Worm (Caenorhabditis elegans) whole organism, L4 larva: Measurements from ENCODE around the gene C24A8.5.
"Not testable (repeated sequence)": the region's sequence is repeated elsewhere in the genome, so short reads cannot be mapped to it uniquely, and the experiment has no call there.

Experiments
- T26A8.4 ChIP-seq: fragments of 200-800 bp; sonication (Bioruptor generic); IDR thresholded peaks from 2 replicates; pipeline ENCODE4 v1.3.6; 2022; ENCODE audit warnings: missing genetic modification characterization, missing compliant biosample characterization
- ZK546.5 ChIP-seq, 2 experiments: sonication (generic microtip); optimal IDR thresholded peaks; 2 replicates each; lab custom pipeline; 2017; ENCODE audit warnings: missing biosample characterization in 2 of 2, missing genetic modification characterization in 2 of 2
- aha-1 ChIP-seq: fragments of 150-350 bp; peaks from one replicate; lab custom pipeline; 2014; ENCODE audit warnings: missing biosample characterization, missing genetic modification characterization
- ceh-20 ChIP-seq: fragments of 200-800 bp; sonication (Bioruptor generic); IDR thresholded peaks from 2 replicates; pipeline ENCODE4 v1.3.6; 2022; ENCODE audit warnings: missing genetic modification reagents, missing genetic modification characterization, missing compliant biosample characterization
- ceh-28 ChIP-seq: fragments of 150-350 bp; optimal IDR thresholded peaks from 2 replicates; lab custom pipeline; 2014; ENCODE audit warnings: missing biosample characterization, missing genetic modification reagents, missing genetic modification characterization
- ceh-32 ChIP-seq: sonication (generic microtip); optimal IDR thresholded peaks from 2 replicates; lab custom pipeline; 2016; ENCODE audit warnings: mild to moderate bottlenecking, missing genetic modification characterization, missing compliant biosample characterization; ENCODE audit not compliant: poor library complexity
- ces-1 ChIP-seq: fragments of 150-350 bp; sonication (generic microtip); optimal IDR thresholded peaks from 4 replicates; lab custom pipeline; 2014; ENCODE audit warnings: missing biosample characterization, missing genetic modification reagents, missing genetic modification characterization
- cey-2 ChIP-seq: sonication (generic microtip); optimal IDR thresholded peaks from 3 replicates; lab custom pipeline; 2017; ENCODE audit warnings: missing genetic modification characterization, mild to moderate bottlenecking, missing compliant biosample characterization, antibody characterized with exemption, borderline replicate concordance; ENCODE audit not compliant: insufficient read depth
- daf-16 ChIP-seq, 3 experiments: sonication (generic microtip); optimal IDR thresholded peaks; 2 replicates each; lab custom pipeline; 2016 to 2017; ENCODE audit warnings: missing genetic modification characterization in 3 of 3, missing genetic modification reagents in 3 of 3, mild to moderate bottlenecking in 2 of 3, missing compliant biosample characterization in 2 of 3, missing biosample characterization in 1 of 3, moderate library complexity in 1 of 3
- daf-19 ChIP-seq: fragments of 200-800 bp; sonication (Bioruptor generic); conservative IDR thresholded peaks from 2 replicates; pipeline ENCODE4 v1.3.6; 2022; ENCODE audit warnings: missing genetic modification characterization, missing compliant biosample characterization
- dmd-8 ChIP-seq: fragments of 200-800 bp; sonication (Bioruptor generic); IDR thresholded peaks from 2 replicates; pipeline ENCODE4 v1.3.6; 2022; ENCODE audit warnings: missing genetic modification characterization, missing compliant biosample characterization
- egl-27 ChIP-seq: sonication (generic microtip); optimal IDR thresholded peaks from 3 replicates; lab custom pipeline; 2017; ENCODE audit warnings: missing biosample characterization, missing genetic modification reagents, missing genetic modification characterization
- fkh-10 ChIP-seq: fragments of 150-350 bp; optimal IDR thresholded peaks from 2 replicates; lab custom pipeline; 2014; ENCODE audit warnings: missing biosample characterization, missing genetic modification reagents, missing genetic modification characterization
- lim-7 ChIP-seq: fragments of 200-800 bp; sonication (Bioruptor generic); IDR thresholded peaks from 2 replicates; pipeline ENCODE4 v1.3.6; 2022; ENCODE audit warnings: missing genetic modification characterization, missing compliant biosample characterization
- lin-1 ChIP-seq: fragments of 200-800 bp; sonication (Bioruptor generic); IDR thresholded peaks from 2 replicates; pipeline ENCODE4 v1.3.6; 2022; ENCODE audit warnings: missing genetic modification reagents, missing genetic modification characterization, missing compliant biosample characterization
- lin-13 ChIP-seq: fragments of 150-350 bp; optimal IDR thresholded peaks from 2 replicates; lab custom pipeline; 2014; ENCODE audit warnings: missing biosample characterization, missing genetic modification reagents, missing genetic modification characterization
- lin-38 ChIP-seq: fragments of 200-800 bp; sonication (Bioruptor generic); IDR thresholded peaks from 2 replicates; pipeline ENCODE4 v1.3.6; 2022; ENCODE audit warnings: missing genetic modification reagents, missing genetic modification characterization, missing compliant biosample characterization
- lin-39 ChIP-seq: fragments of 150-350 bp; optimal IDR thresholded peaks from 2 replicates; lab custom pipeline; 2014; ENCODE audit warnings: missing biosample characterization, missing genetic modification reagents, missing genetic modification characterization
- madf-5 ChIP-seq, 2 experiments: fragments of 200-800 bp; sonication (Bioruptor generic); IDR thresholded peaks; 2 replicates each; pipeline ENCODE4 v1.3.6; 2022; ENCODE audit warnings: missing compliant biosample characterization in 2 of 2, missing genetic modification characterization in 2 of 2
- mdt-29 ChIP-seq: fragments of 200-800 bp; sonication (Bioruptor generic); IDR thresholded peaks from 2 replicates; pipeline ENCODE4 v1.3.6; 2022; ENCODE audit warnings: missing genetic modification reagents, missing genetic modification characterization, missing compliant biosample characterization
- nhr-10 ChIP-seq: fragments of 150-350 bp; optimal IDR thresholded peaks from 2 replicates; lab custom pipeline; 2014; ENCODE audit warnings: missing biosample characterization, missing genetic modification characterization
- nhr-111 ChIP-seq: fragments of 200-800 bp; sonication (Bioruptor generic); optimal IDR thresholded peaks from 2 replicates; lab custom pipeline; 2018; ENCODE audit warnings: mild to moderate bottlenecking, missing genetic modification characterization, missing compliant biosample characterization
- nhr-237 ChIP-seq: sonication (generic microtip); optimal IDR thresholded peaks from 2 replicates; lab custom pipeline; 2017; ENCODE audit warnings: missing biosample characterization, missing genetic modification characterization
- nhr-25 ChIP-seq: sonication (generic microtip); optimal IDR thresholded peaks from 2 replicates; lab custom pipeline; 2017; ENCODE audit warnings: missing genetic modification characterization, mild to moderate bottlenecking, missing compliant biosample characterization, antibody characterized with exemption, moderate library complexity, borderline replicate concordance; ENCODE audit not compliant: insufficient read depth
- nhr-42 ChIP-seq: fragments of 200-800 bp; sonication (Bioruptor generic); IDR thresholded peaks from 2 replicates; pipeline ENCODE4 v1.3.6; 2022; ENCODE audit warnings: missing genetic modification characterization, missing compliant biosample characterization
- nhr-48 ChIP-seq: sonication (generic microtip); optimal IDR thresholded peaks from 2 replicates; lab custom pipeline; 2016; ENCODE audit warnings: mild to moderate bottlenecking, missing genetic modification characterization, missing compliant biosample characterization
- nhr-76 ChIP-seq: fragments of 150-350 bp; optimal IDR thresholded peaks from 2 replicates; lab custom pipeline; 2014; ENCODE audit warnings: missing biosample characterization, missing genetic modification characterization
- nhr-77 ChIP-seq: fragments of 150-350 bp; optimal IDR thresholded peaks from 2 replicates; lab custom pipeline; 2014; ENCODE audit warnings: missing biosample characterization, missing genetic modification characterization
- rbr-2 ChIP-seq: sonication (generic microtip); optimal IDR thresholded peaks from 2 replicates; lab custom pipeline; 2016; ENCODE audit warnings: missing genotype, missing genetic modification characterization, missing compliant biosample characterization
- saeg-2 ChIP-seq: fragments of 200-800 bp; sonication (Bioruptor generic); IDR thresholded peaks from 2 replicates; pipeline ENCODE4 v1.3.6; 2022; ENCODE audit warnings: missing genetic modification reagents, missing genetic modification characterization, missing compliant biosample characterization
- skn-1 ChIP-seq: fragments of 150-350 bp; optimal IDR thresholded peaks from 2 replicates; lab custom pipeline; 2014; ENCODE audit warnings: missing biosample characterization, missing genetic modification characterization
- snpc-4 ChIP-seq: fragments of 150-350 bp; optimal IDR thresholded peaks from 2 replicates; lab custom pipeline; 2014; ENCODE audit warnings: missing biosample characterization, missing genetic modification characterization
- unc-39 ChIP-seq: sonication (generic microtip); optimal IDR thresholded peaks from 2 replicates; lab custom pipeline; 2017; ENCODE audit warnings: missing biosample characterization, missing genetic modification characterization
- unc-62 ChIP-seq, 3 experiments: fragments of 150-350 bp in 1 of 3; sonication (generic microtip); optimal IDR thresholded peaks in 2 of 3; peaks in 1 of 3; 1 replicate in 1 of 3; 2 replicates in 2 of 3; lab custom pipeline; 2014 to 2017; ENCODE audit warnings: missing biosample characterization in 3 of 3, missing genetic modification characterization in 3 of 3, missing genetic modification reagents in 3 of 3, missing genotype in 1 of 3
- zag-1 ChIP-seq: fragments of 150-350 bp; optimal IDR thresholded peaks from 2 replicates; lab custom pipeline; 2014; ENCODE audit warnings: missing biosample characterization, missing genetic modification characterization
- zfp-2 ChIP-seq: sonication (generic microtip); optimal IDR thresholded peaks from 2 replicates; lab custom pipeline; 2016; ENCODE audit warnings: mild to moderate bottlenecking, missing genetic modification characterization, missing compliant biosample characterization
- zip-11 ChIP-seq: fragments of 200-800 bp; sonication (Bioruptor generic); IDR thresholded peaks from 2 replicates; pipeline ENCODE4 v1.3.6; 2022; ENCODE audit warnings: missing genetic modification characterization, missing compliant biosample characterization
- ztf-7 ChIP-seq: fragments of 150-350 bp; optimal IDR thresholded peaks from 2 replicates; lab custom pipeline; 2014; ENCODE audit warnings: missing biosample characterization, missing genetic modification characterization

Gene C24A8.5

DNA sequence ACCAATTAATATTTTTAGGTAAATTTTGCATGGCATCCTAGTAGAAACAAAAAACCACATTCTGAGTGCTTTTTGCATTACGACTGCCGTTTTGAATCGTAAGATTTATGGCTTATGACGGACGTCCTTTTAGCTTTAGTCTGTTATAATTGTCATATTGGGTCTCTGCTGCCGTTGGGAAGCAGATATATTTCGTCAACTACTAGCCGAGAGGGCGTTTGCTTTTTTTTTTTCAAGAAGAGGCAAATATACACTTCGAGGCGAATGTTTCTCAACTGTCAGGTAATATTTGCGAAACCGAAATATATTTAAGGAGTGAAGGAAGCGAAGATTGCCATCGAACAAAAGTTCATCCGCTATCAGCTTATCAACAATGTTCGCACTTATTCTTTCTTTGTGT, 15.2 kb upstream of the C24A8.5 start, which contains the start of gene F14H12.3:
TSS of gene F14H12.3 (plus strand) at position 301 of the 400 bp plus-strand sequence.
- TF ChIP-seq zag-1 (tag; lab: Kevin White, UChicago), result no peak
- no peak for TF ChIP-seq rbr-2 (tag; lab: Kevin White, UChicago)
- TF ChIP-seq saeg-2 (GFP tag; lab: Robert Waterston, UW), result no peak
- TF ChIP-seq zfp-2 (tag; lab: Kevin White, UChicago), result no peak
- TF ChIP-seq ceh-32 (tag; lab: Kevin White, UChicago), result no peak
- no peak for TF ChIP-seq cey-2 (tag; lab: Kevin White, UChicago)
- TF ChIP-seq lin-38 (GFP tag; lab: Robert Waterston, UW), result no peak
- no peak for TF ChIP-seq ceh-28 (tag; lab: Kevin White, UChicago)
- no peak for TF ChIP-seq ZK546.5 (tag; optimal IDR thresholded peaks at IDR 0.05; lab: Kevin White, UChicago)
- no peak for TF ChIP-seq lin-13 (GFP tag; lab: Kevin White, UChicago)
- TF ChIP-seq mdt-29 (GFP tag; lab: Robert Waterston, UW), result no peak
- no peak for TF ChIP-seq dmd-8

DNA sequence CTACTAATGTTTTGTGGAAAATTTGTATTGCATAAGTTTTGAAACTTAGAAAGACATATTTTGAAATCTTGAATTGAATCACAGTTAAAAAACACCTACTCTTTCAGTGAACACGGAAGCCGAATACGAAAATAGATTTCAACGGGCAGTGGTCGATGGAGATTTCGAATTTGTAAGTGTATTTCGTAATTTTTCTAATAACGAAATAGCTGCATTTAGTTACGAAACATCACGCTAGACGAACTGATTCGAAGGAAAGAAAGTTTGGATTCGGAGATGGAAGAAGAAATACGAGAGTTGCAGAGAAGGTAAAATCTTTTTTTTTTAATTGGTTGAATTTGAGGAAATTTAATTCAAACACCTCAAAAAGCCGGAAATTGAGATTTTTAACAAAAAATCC, 14.0 kb upstream of the C24A8.5 start:
- no peak for TF ChIP-seq lin-39 (tag; lab: Kevin White, UChicago)
- TF ChIP-seq nhr-111, result no peak
- TF ChIP-seq egl-27, result no peak
- TF ChIP-seq lim-7, result no peak
- TF ChIP-seq madf-5 (GFP tag; IDR thresholded peaks at IDR 0.05; lab: Robert Waterston, UW), result no peak
- TF ChIP-seq nhr-10 (tag; lab: Kevin White, UChicago), result no peak
- TF ChIP-seq lin-1, result no peak
- no peak for TF ChIP-seq daf-16 (GFP tag; optimal IDR thresholded peaks at IDR 0.05; lab: Kevin White, UChicago)
- TF ChIP-seq daf-16 (tag; optimal IDR thresholded peaks at IDR 0.05; lab: Kevin White, UChicago), result no peak
- TF ChIP-seq nhr-42, result no peak
- no peak for TF ChIP-seq ztf-7 (tag; lab: Kevin White, UChicago)

DNA sequence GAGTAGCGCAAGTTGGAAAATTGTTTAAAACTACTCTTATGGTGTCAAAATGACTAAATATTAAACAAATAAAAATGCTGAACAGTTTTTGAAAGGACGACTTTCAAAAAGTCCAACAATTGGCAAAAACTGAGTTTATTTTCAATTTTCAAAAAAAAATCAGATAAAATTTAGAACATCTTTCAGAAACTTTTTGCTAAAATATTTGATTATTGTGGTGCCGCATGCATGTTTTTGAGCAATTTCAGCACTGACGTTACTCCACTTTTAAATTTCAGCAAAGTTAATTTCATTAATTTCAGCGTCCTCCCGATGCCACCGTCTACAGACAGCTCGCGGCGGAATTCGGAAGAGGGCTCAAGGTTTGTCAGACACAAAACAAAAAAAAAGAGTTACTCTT, 10.6 kb upstream of the C24A8.5 start, which contains the start of gene cst-1:
TSS of gene cst-1 (plus strand) at position 301 of the 400 bp plus-strand sequence.
- not testable (repeated sequence) for TF ChIP-seq nhr-48, snpc-4, nhr-10 (tag; lab: Kevin White, UChicago)

DNA sequence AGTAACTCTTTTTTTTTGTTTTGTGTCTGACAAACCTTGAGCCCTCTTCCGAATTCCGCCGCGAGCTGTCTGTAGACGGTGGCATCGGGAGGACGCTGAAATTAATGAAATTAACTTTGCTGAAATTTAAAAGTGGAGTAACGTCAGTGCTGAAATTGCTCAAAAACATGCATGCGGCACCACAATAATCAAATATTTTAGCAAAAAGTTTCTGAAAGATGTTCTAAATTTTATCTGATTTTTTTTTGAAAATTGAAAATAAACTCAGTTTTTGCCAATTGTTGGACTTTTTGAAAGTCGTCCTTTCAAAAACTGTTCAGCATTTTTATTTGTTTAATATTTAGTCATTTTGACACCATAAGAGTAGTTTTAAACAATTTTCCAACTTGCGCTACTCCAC, 7.2 kb upstream of the C24A8.5 start, which contains the start of gene cst-2:
TSS of gene cst-2 (minus strand) at position 101 of the 400 bp plus-strand sequence.
- TF ChIP-seq nhr-237; T26A8.4 (GFP tag; lab: Robert Waterston, UW); dmd-8: not testable (repeated sequence)

DNA sequence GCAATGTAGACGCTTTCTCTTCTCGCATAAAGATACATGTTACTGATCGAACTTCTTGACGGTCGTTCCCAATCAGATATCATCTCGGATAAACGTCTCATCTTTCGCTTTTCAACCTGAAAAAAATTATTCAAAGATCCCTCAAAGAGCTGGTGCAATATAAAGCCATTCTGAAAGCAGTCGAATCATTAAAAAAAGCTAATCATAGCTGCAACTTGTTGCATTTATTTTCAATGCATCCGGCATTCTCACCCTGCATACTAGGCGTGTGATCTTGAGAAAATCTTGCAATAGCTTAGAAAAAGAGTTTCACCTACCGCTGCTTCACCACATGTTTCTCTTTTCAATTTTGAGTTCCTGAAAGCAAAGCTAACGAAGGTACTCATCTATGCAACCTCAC, 3.6 kb upstream of the C24A8.5 start, which contains the start of gene C24A8.6:
TSS of gene C24A8.6 (minus strand) at position 101 of the 400 bp plus-strand sequence.
- TF ChIP-seq nhr-77 (tag; lab: Kevin White, UChicago); skn-1; ces-1 (GFP tag; lab: Kevin White, UChicago): not testable (repeated sequence)

DNA sequence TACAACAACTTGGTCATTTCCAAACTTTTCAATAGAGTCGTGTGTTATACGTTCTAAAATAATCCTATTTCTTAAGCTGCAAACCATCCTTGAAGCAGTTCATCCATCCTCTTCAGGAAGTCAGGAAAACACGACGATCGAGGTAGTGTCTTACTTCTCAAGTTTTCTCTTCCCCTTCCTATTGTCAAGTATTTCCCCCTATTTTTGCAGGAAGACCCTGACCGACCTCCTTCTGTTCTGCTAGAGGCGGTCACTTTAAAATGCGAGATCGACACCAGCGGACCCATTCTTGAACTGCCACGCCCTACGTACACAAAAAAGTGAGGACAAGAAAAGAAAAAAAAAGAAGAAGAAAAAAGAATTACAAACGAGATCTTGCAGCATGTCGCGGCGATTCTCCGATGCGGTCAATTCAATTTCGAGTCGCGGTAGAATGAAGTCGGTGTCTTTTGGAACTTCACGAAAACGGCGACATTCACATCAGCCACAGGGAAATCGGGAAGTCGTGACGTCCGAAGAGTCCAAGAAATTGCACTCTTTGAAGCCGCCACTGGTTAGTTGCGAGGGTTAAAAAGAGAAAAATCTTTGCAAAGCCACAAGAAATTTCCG, 5.8 kb downstream of the C24A8.5 start:
- no peak for TF ChIP-seq nhr-76 (tag; lab: Kevin White, UChicago)
- no peak for TF ChIP-seq nhr-237
- no peak for TF ChIP-seq ceh-20 (GFP tag; lab: Robert Waterston, UW)
- peak; percentile 51 for TF ChIP-seq fkh-10 (GFP tag; lab: Kevin White, UChicago)
- TF ChIP-seq unc-62 (GFP tag; optimal IDR thresholded peaks at IDR 0.05 in 1 of 2; lab: Kevin White, UChicago), result peak in 1 of 2 experiments; percentile 78
- TF ChIP-seq unc-62 (tag; optimal IDR thresholded peaks at IDR 0.05; lab: Kevin White, UChicago), result no peak
- TF ChIP-seq nhr-25 (tag; lab: Kevin White, UChicago), result no peak
- TF ChIP-seq zip-11 (GFP tag; lab: Robert Waterston, UW), result no peak
- no peak for TF ChIP-seq unc-39 (tag; lab: Kevin White, UChicago)
- TF ChIP-seq daf-19 (GFP tag; lab: Robert Waterston, UW), result no peak
- peak; percentile 17 for TF ChIP-seq aha-1
- TF ChIP-seq T26A8.4 (GFP tag; lab: Robert Waterston, UW), result no peak
